Fruit fly (Drosophila melanogaster): ENCODE data around the gene Uvrag.

DNA sequence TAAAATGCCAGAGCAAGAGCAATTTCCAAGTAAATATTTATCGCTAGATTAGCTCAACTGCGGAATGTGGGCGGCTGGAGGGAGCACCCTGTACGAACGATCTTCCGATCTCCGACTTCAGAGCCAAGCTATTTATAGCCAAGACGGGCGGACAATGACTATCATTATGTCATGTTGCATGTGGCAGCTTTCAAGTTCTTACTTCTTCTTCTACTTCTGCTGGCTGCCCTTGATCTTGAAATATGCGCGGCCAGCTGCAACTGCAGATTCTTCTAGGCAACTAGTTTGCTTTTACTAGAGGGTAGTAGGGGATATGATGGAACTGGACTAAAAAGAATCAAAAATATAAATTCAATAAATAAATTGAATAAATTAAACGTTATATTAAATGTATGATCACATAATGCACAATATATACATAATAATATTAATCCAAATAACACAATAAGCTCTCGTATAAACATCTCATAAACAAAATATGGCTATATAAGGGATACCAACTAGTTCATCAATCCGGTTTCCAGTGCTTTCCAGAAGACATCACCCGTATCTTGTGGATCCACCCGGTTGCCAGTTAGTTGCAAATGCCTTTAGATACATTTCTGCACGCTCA is 18.4 kb upstream of the Uvrag start:
- TF ChIP-seq Sin3A (optimal IDR thresholded peaks at IDR 0.05) (no peak), psq (optimal IDR thresholded peaks at IDR 0.05) (no peak), insv (optimal IDR thresholded peaks at IDR 0.05) (no peak), Myc (optimal IDR thresholded peaks at IDR 0.05) (no peak), h (optimal IDR thresholded peaks at IDR 0.05) (no peak)

All from Kc167 (cell line).